Worm (Caenorhabditis elegans) whole organism, L4/young adult: Measurements from ENCODE around the gene pir-1.

Source experiments
- W03F9.2 ChIP-seq: fragments of 150-350 bp; optimal IDR thresholded peaks from 2 replicates; lab custom pipeline; 2014; ENCODE audit warnings: missing biosample characterization, missing genetic modification characterization
- dao-5 ChIP-seq: sonication (generic microtip); optimal IDR thresholded peaks from 2 replicates; lab custom pipeline; 2016; ENCODE audit warnings: missing genotype, missing genetic modification characterization, moderate library complexity, missing compliant biosample characterization
- him-1 ChIP-seq: sonication (generic microtip); optimal IDR thresholded peaks from 2 replicates; lab custom pipeline; 2016; ENCODE audit warnings: missing genotype, missing genetic modification reagents, missing genetic modification characterization, missing compliant biosample characterization

DNA sequence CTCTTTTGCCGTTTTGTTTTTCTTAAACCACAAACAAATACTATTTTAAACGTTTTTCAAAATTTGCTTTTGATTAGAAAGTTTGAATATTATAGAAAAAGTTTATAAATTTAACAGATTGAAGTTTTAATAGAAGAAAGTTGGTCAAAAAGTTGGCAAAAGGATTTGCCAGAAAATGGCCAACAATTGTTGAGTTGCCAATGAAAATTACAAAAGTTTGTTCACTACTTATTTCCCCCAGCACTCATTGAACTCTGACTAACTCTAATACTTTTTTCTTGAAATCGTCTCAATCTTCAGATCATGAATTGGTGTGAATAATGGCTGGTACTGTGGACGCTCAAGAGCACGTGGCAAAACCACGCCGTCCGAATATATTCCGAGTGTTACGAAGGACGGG lies 33.0 kb downstream of the pir-1 start, which contains the start of gene ZK1067.4:
- TF ChIP-seq him-1 (tag; lab: Kevin White, UChicago), result no peak
- TF ChIP-seq W03F9.2 (tag; lab: Kevin White, UChicago), result no peak
- TF ChIP-seq dao-5 (tag; lab: Kevin White, UChicago), result no peak
